Worm (Caenorhabditis elegans): ENCODE results near the gene str-43.

str-43 gene

ce11 chrV:15730459-15730858 is 21.5 kb downstream of the str-43 start, which contains the start of gene Y6E2A.10:
TSS of gene Y6E2A.10 (minus strand) at chrV:15730559.
- no peak for TF ChIP-seq nhr-42 (GFP tag; IDR thresholded peaks at IDR 0.05)
- no peak for TF ChIP-seq lin-38 (GFP tag; IDR thresholded peaks at IDR 0.05)
- TF ChIP-seq mes-2 (tag; optimal IDR thresholded peaks at IDR 0.05; ENCODE audit: poor library complexity, severe bottlenecking): no peak
- no peak for TF ChIP-seq nhr-237 (tag; optimal IDR thresholded peaks at IDR 0.05)
- no peak for TF ChIP-seq spr-3 (GFP tag; optimal IDR thresholded peaks at IDR 0.05)
- TF ChIP-seq D1046.2 (GFP tag; IDR thresholded peaks at IDR 0.05): no peak
- TF ChIP-seq egl-27 (tag; optimal IDR thresholded peaks at IDR 0.05): no peak
- no peak for TF ChIP-seq ceh-44 (GFP tag; IDR thresholded peaks at IDR 0.05)
- no peak for TF ChIP-seq Y105C5A.15 (GFP tag; IDR thresholded peaks at IDR 0.05)
- no peak for TF ChIP-seq nhr-41 (GFP tag; IDR thresholded peaks at IDR 0.05)
- no peak for TF ChIP-seq nhr-25 (tag; optimal IDR thresholded peaks at IDR 0.05; ENCODE audit: borderline replicate concordance, insufficient read depth)
- TF ChIP-seq F49E8.2 (tag; optimal IDR thresholded peaks at IDR 0.05; ENCODE audit: borderline replicate concordance): no peak
- TF ChIP-seq unc-39 (tag; optimal IDR thresholded peaks at IDR 0.05): no peak
- TF ChIP-seq dmd-9 (GFP tag; IDR thresholded peaks at IDR 0.05): no peak
- no peak for TF ChIP-seq lim-7 (GFP tag; IDR thresholded peaks at IDR 0.05)
- TF ChIP-seq nhr-10 (tag; optimal IDR thresholded peaks at IDR 0.05): no peak
- TF ChIP-seq ceh-28 (tag; optimal IDR thresholded peaks at IDR 0.05): no peak
- TF ChIP-seq ZK546.5 (tag; optimal IDR thresholded peaks at IDR 0.05): no peak
- TF ChIP-seq pqm-1 (tag; optimal IDR thresholded peaks at IDR 0.05): no peak
- TF ChIP-seq daf-16 (GFP tag; optimal IDR thresholded peaks at IDR 0.05): no peak
- no peak for TF ChIP-seq daf-16 (tag; optimal IDR thresholded peaks at IDR 0.05)

DNA sequence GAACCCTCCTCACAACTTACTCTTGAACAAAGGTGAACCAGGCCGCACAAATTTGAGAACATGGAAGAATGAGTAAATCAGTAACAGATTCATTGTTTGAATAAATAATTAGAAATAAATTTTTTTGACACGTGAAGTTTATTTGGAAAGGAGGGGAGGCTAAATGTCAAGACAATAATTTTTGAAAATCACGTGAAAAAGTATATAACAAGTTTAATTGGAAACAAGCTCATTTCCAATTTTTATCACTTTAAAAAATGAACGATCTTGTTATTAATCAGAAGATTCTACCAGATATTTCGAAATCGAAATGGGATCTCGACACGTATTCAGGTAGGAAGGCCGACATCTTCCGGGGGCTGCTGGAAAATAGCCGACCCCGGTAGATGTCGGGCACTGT is 25.3 kb downstream of the str-43 start, which contains the start of the genes irld-57 and sfxn-1.3:
TSS of gene irld-57 (minus strand) at position 101 of the 400 bp plus-strand sequence.
TSS of gene sfxn-1.3 (plus strand) at position 232 of the 400 bp plus-strand sequence.
- no peak for TF ChIP-seq mxl-2 (GFP tag; conservative IDR thresholded peaks at IDR 0.05)
- no peak for TF ChIP-seq hif-1 (tag; optimal IDR thresholded peaks at IDR 0.05)
- no peak for TF ChIP-seq F37D6.2 (tag; optimal IDR thresholded peaks at IDR 0.05)
- TF ChIP-seq F10B5.3 (tag; optimal IDR thresholded peaks at IDR 0.05): no peak
- no peak for TF ChIP-seq saeg-2 (GFP tag; IDR thresholded peaks at IDR 0.05)
- TF ChIP-seq ceh-44 (GFP tag; IDR thresholded peaks at IDR 0.05): no peak
- TF ChIP-seq nhr-25 (tag; optimal IDR thresholded peaks at IDR 0.05; ENCODE audit: borderline replicate concordance, insufficient read depth): no peak
- no peak for TF ChIP-seq ztf-7 (tag; optimal IDR thresholded peaks at IDR 0.05)
- no peak for TF ChIP-seq egl-43 (GFP tag; IDR thresholded peaks at IDR 0.05)
- no peak for TF ChIP-seq ceh-82 (tag; optimal IDR thresholded peaks at IDR 0.05)
- TF ChIP-seq skn-1 (tag; optimal IDR thresholded peaks at IDR 0.05): no peak
- TF ChIP-seq dpl-1 (GFP tag; optimal IDR thresholded peaks at IDR 0.05): no peak

DNA sequence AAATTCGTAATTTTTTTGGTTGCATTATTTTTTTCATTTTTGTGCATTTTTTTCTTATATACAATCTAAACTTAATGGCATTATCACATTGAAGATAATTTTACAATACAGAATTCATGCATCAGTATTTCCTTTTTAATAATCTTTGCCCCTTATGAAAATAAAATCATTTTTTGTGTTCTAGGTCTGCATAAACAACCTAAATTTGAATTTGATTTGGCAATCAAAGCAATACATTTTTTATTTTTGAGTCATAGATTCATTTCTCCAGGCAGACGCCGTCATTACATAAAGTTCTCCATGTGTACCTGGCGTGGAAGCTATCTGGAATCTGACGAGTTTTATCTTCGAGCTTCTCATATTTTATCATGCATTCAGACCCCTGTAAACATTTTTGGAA is 30.1 kb downstream of the str-43 start, which contains the start of gene srh-140:
TSS of gene srh-140 (plus strand) at position 301 of the 400 bp plus-strand sequence.
- TF ChIP-seq daf-8 (GFP tag; IDR thresholded peaks at IDR 0.05) (no peak), fkh-10 (GFP tag; optimal IDR thresholded peaks at IDR 0.05) (no peak), unc-62 (GFP tag; optimal IDR thresholded peaks at IDR 0.05 in 1 of 2) (no peak), unc-62 (tag; optimal IDR thresholded peaks at IDR 0.05) (no peak), Y48G9A.11 (GFP tag; IDR thresholded peaks at IDR 0.05) (no peak), spr-3 (GFP tag; optimal IDR thresholded peaks at IDR 0.05) (no peak), lin-39 (tag; optimal IDR thresholded peaks at IDR 0.05) (no peak), set-16 (GFP tag; IDR thresholded peaks at IDR 0.05) (no peak), snpc-1.2 (GFP tag; IDR thresholded peaks at IDR 0.05) (no peak), T26A8.4 (GFP tag; IDR thresholded peaks at IDR 0.05) (no peak), ctbp-1 (GFP tag; IDR thresholded peaks at IDR 0.05) (no peak), nhr-25 (tag; optimal IDR thresholded peaks at IDR 0.05; ENCODE audit: borderline replicate concordance, insufficient read depth) (no peak), lsy-2 (tag; optimal IDR thresholded peaks at IDR 0.05) (no peak), mxl-2 (GFP tag; conservative IDR thresholded peaks at IDR 0.05) (no peak), php-3 (GFP tag; IDR thresholded peaks at IDR 0.05) (no peak), nhr-237 (tag; optimal IDR thresholded peaks at IDR 0.05) (no peak), zag-1 (tag; optimal IDR thresholded peaks at IDR 0.05) (no peak), daf-16 (GFP tag; optimal IDR thresholded peaks at IDR 0.05) (no peak), daf-16 (tag; optimal IDR thresholded peaks at IDR 0.05) (no peak), ztf-11 (tag; optimal IDR thresholded peaks at IDR 0.05) (no peak), dve-1 (tag; optimal IDR thresholded peaks at IDR 0.05; ENCODE audit: insufficient read depth) (no peak)

All from whole organism, L4 larva.